Worm (Caenorhabditis elegans): ENCODE data around the gene B0393.7.

Gene B0393.7

ce11 chrIII:4778003-4778402 lies at the start of gene B0393.7:
B0393.7 (minus strand) TSS chrIII:4778103.
- TF ChIP-seq lin-39 (tag; optimal IDR thresholded peaks at IDR 0.05) (no peak), nhr-43 (tag; optimal IDR thresholded peaks at IDR 0.05; ENCODE audit: poor library complexity, severe bottlenecking) (no peak), elt-3 (tag; optimal IDR thresholded peaks at IDR 0.05) (no peak), nhr-12 (tag; optimal IDR thresholded peaks at IDR 0.05) (no peak), ceh-9 (tag; optimal IDR thresholded peaks at IDR 0.05) (no peak), ceh-82 (tag; optimal IDR thresholded peaks at IDR 0.05) (no peak), egl-5 (tag; optimal IDR thresholded peaks at IDR 0.05) (no peak), pqm-1 (tag; optimal IDR thresholded peaks at IDR 0.05) (no peak), jun-1 (tag; optimal IDR thresholded peaks at IDR 0.05) (no peak), ztf-11 (tag; optimal IDR thresholded peaks at IDR 0.05) (no peak)

- TF ChIP-seq nhr-237 (tag; optimal IDR thresholded peaks at IDR 0.05) (no peak), nhr-43 (tag; optimal IDR thresholded peaks at IDR 0.05; ENCODE audit: poor library complexity, severe bottlenecking) (no peak), ztf-4 (tag; optimal IDR thresholded peaks at IDR 0.05) (no peak)
Observed at ce11 chrIII:4826606-4827005, 48.7 kb upstream of the B0393.7 start, which contains the start of gene F26A1.3. F26A1.3 (plus strand) TSS chrIII:4826906.

ce11 chrIII:4822140-4822539 lies 44.2 kb upstream of the B0393.7 start, which contains the start of gene F26A1.8:
F26A1.8 (minus strand) TSS chrIII:4822240.
- TF ChIP-seq nhr-25 (tag; optimal IDR thresholded peaks at IDR 0.05) (no peak), mdl-1 (tag; optimal IDR thresholded peaks at IDR 0.05) (no peak), fos-1 (tag; optimal IDR thresholded peaks at IDR 0.05) (no peak)

DNA sequence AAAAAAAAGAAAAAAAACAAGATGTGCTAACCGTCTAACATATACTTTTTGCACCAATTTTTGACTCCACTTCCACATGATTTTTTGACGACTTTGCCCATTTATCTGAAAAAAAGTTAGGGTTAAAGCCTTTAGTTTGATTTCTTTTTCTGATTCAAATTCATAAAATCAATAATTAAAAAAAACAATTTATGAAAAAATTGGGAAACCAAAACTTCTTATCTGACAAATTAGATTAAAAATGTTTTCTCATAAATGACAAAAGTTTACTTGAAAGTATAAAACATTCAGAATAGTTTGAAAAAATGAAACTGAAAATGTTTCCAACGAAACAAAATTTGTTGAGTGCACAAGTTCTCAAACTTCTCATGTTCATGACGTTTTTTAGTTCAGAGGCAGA lies 41.9 kb upstream of the B0393.7 start, which contains the start of gene F26A1.7:
Gene F26A1.7, minus strand, starts transcription at position 101 of the 400 bp plus-strand sequence.
- TF ChIP-seq aly-2 (tag; optimal IDR thresholded peaks at IDR 0.05) (no peak), nhr-28 (tag; optimal IDR thresholded peaks at IDR 0.05) (no peak), elt-3 (tag; optimal IDR thresholded peaks at IDR 0.05) (no peak), nhr-237 (tag; optimal IDR thresholded peaks at IDR 0.05) (no peak), zag-1 (tag; optimal IDR thresholded peaks at IDR 0.05) (no peak), unc-62 (GFP tag; optimal IDR thresholded peaks at IDR 0.05) (no peak), sea-2 (GFP tag; optimal IDR thresholded peaks at IDR 0.05) (no peak), unc-39 (tag; optimal IDR thresholded peaks at IDR 0.05) (no peak), ztf-4 (tag; optimal IDR thresholded peaks at IDR 0.05) (no peak), jun-1 (tag; optimal IDR thresholded peaks at IDR 0.05) (no peak), R02D3.7 (tag; optimal IDR thresholded peaks at IDR 0.05) (no peak), lin-15B (tag; optimal IDR thresholded peaks at IDR 0.05) (no peak), pha-4 (tag; optimal IDR thresholded peaks at IDR 0.05) (no peak), lsy-12 (tag; optimal IDR thresholded peaks at IDR 0.05) (no peak), ZK546.5 (tag; optimal IDR thresholded peaks at IDR 0.05) (no peak), mdl-1 (tag; optimal IDR thresholded peaks at IDR 0.05) (no peak), nhr-43 (tag; optimal IDR thresholded peaks at IDR 0.05; ENCODE audit: poor library complexity, severe bottlenecking) (no peak), lin-39 (tag; optimal IDR thresholded peaks at IDR 0.05) (no peak), egl-5 (tag; optimal IDR thresholded peaks at IDR 0.05) (no peak), eor-1 (tag; optimal IDR thresholded peaks at IDR 0.05) (no peak)

DNA sequence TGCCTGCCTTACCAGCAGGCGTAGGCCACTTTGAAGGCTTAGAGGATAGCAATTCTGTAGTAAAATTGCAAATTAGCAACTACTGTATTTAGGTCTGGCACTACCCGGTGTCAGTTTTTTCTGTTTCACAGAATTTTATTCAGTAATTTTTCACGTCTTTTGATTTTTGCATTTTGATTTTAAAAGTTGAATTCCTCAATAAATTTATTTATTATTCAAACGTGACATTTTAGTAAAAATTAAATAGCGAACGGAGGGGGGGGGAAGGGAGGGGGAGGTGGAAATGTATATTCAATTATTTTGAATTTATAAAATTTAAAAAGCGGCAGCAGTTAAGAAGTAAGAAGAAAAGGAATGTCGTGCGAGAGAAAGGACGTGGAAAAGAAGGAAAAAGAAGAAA lies 39.3 kb upstream of the B0393.7 start, which contains the start of gene F26A1.4:
Gene F26A1.4, plus strand, starts transcription at position 301 of the 400 bp plus-strand sequence.
- no peak for TF ChIP-seq ceh-82 (tag; optimal IDR thresholded peaks at IDR 0.05)
- no peak for TF ChIP-seq nhr-76 (tag; optimal IDR thresholded peaks at IDR 0.05)
- no peak for TF ChIP-seq lsy-12 (tag; optimal IDR thresholded peaks at IDR 0.05)
- no peak for TF ChIP-seq skn-1 (tag; optimal IDR thresholded peaks at IDR 0.05)
- TF ChIP-seq fos-1 (tag; optimal IDR thresholded peaks at IDR 0.05): no peak
- no peak for TF ChIP-seq nhr-11 (tag; optimal IDR thresholded peaks at IDR 0.05)
- no peak for TF ChIP-seq ztf-11 (tag; optimal IDR thresholded peaks at IDR 0.05)
- no peak for TF ChIP-seq pha-4 (tag; optimal IDR thresholded peaks at IDR 0.05)
- TF ChIP-seq ceh-28 (tag; optimal IDR thresholded peaks at IDR 0.05): no peak
- no peak for TF ChIP-seq nfya-1 (tag; optimal IDR thresholded peaks at IDR 0.05; ENCODE audit: insufficient read depth)
- TF ChIP-seq ceh-16 (tag; optimal IDR thresholded peaks at IDR 0.05): no peak
- no peak for TF ChIP-seq fkh-10 (GFP tag; optimal IDR thresholded peaks at IDR 0.05)
- TF ChIP-seq sea-2 (GFP tag; optimal IDR thresholded peaks at IDR 0.05): no peak
- TF ChIP-seq daf-12 (tag; optimal IDR thresholded peaks at IDR 0.05): no peak
- TF ChIP-seq mdl-1 (tag; optimal IDR thresholded peaks at IDR 0.05): no peak
- TF ChIP-seq nhr-12 (tag; optimal IDR thresholded peaks at IDR 0.05): no peak
- TF ChIP-seq egl-27 (tag; optimal IDR thresholded peaks at IDR 0.05): no peak
- no peak for TF ChIP-seq jun-1 (tag; optimal IDR thresholded peaks at IDR 0.05)
- TF ChIP-seq tbx-2 (tag; optimal IDR thresholded peaks at IDR 0.05): no peak
- no peak for TF ChIP-seq snpc-4 (tag; optimal IDR thresholded peaks at IDR 0.05)
